Worm (Caenorhabditis elegans) whole organism, L2 larva: ENCODE data around the gene C49C3.10.

ENCODE experiments used
- F13H6.1 ChIP-seq: sonication (generic microtip); optimal IDR thresholded peaks from 2 replicates; lab custom pipeline; 2016; ENCODE audit warnings: missing genetic modification characterization, missing compliant biosample characterization
- R02D3.7 ChIP-seq: fragments of 150-350 bp; optimal IDR thresholded peaks from 2 replicates; lab custom pipeline; 2014; ENCODE audit warnings: missing biosample characterization, missing genetic modification characterization
- Y55F3AM.14 ChIP-seq: fragments of 200-800 bp; sonication (Bioruptor generic); optimal IDR thresholded peaks from 2 replicates; lab custom pipeline; 2018; ENCODE audit warnings: mild to moderate bottlenecking, missing genetic modification characterization, missing compliant biosample characterization
- ZK546.5 ChIP-seq: sonication (generic microtip); optimal IDR thresholded peaks from 2 replicates; lab custom pipeline; 2017; ENCODE audit warnings: missing biosample characterization, missing genetic modification characterization
- alr-1 ChIP-seq: fragments of 150-350 bp; optimal IDR thresholded peaks from 2 replicates; lab custom pipeline; 2014; ENCODE audit warnings: missing biosample characterization, missing genetic modification characterization
- aly-2 ChIP-seq: fragments of 150-350 bp; optimal IDR thresholded peaks from 2 replicates; lab custom pipeline; 2014; ENCODE audit warnings: missing biosample characterization, missing genetic modification characterization
- ama-1 ChIP-seq: fragments of 150-350 bp; optimal IDR thresholded peaks from 2 replicates; lab custom pipeline; 2018; ENCODE audit warnings: inconsistent platforms
- ceh-16 ChIP-seq: fragments of 150-350 bp; optimal IDR thresholded peaks from 2 replicates; lab custom pipeline; 2014; ENCODE audit warnings: missing biosample characterization, missing genetic modification characterization
- ceh-82 ChIP-seq: fragments of 150-350 bp; optimal IDR thresholded peaks from 2 replicates; lab custom pipeline; 2014; ENCODE audit warnings: missing biosample characterization, missing genetic modification characterization
- crh-2 ChIP-seq: sonication (generic microtip); optimal IDR thresholded peaks from 2 replicates; lab custom pipeline; 2017; ENCODE audit warnings: missing biosample characterization, missing genetic modification characterization
- egl-27 ChIP-seq: sonication (generic microtip); optimal IDR thresholded peaks from 3 replicates; lab custom pipeline; 2017; ENCODE audit warnings: missing biosample characterization, missing genetic modification reagents, missing genetic modification characterization
- elt-1 ChIP-seq: fragments of 150-350 bp; optimal IDR thresholded peaks from 2 replicates; lab custom pipeline; 2014; ENCODE audit warnings: missing biosample characterization, missing genetic modification characterization
- elt-3 ChIP-seq: sonication (generic microtip); optimal IDR thresholded peaks from 2 replicates; lab custom pipeline; 2017; ENCODE audit warnings: missing biosample characterization, missing genetic modification characterization
- lin-11 ChIP-seq: fragments of 150-350 bp; sonication (generic microtip); optimal IDR thresholded peaks from 2 replicates; lab custom pipeline; 2014; ENCODE audit warnings: missing biosample characterization, missing genetic modification characterization, inconsistent platforms, mixed read lengths
- lin-13 ChIP-seq: fragments of 150-350 bp; optimal IDR thresholded peaks from 2 replicates; lab custom pipeline; 2014; ENCODE audit warnings: missing biosample characterization, missing genetic modification reagents, missing genetic modification characterization
- lin-39 ChIP-seq: fragments of 150-350 bp; optimal IDR thresholded peaks from 2 replicates; lab custom pipeline; 2014; ENCODE audit warnings: missing biosample characterization, missing genetic modification reagents, missing genetic modification characterization
- mbf-1 ChIP-seq: sonication (generic microtip); optimal IDR thresholded peaks from 2 replicates; lab custom pipeline; 2017; ENCODE audit warnings: missing biosample characterization, missing genetic modification characterization
- mdl-1 ChIP-seq, 2 experiments: fragments of 150-350 bp in 1 of 2; sonication (generic microtip) in 1 of 2; optimal IDR thresholded peaks; 2 replicates each; lab custom pipeline; 2017; ENCODE audit warnings: missing biosample characterization in 2 of 2, missing genetic modification characterization in 2 of 2
- nhr-10 ChIP-seq: sonication (generic microtip); optimal IDR thresholded peaks from 2 replicates; lab custom pipeline; 2017; ENCODE audit warnings: missing biosample characterization, missing genetic modification characterization
- nhr-12 ChIP-seq: fragments of 150-350 bp; optimal IDR thresholded peaks from 2 replicates; lab custom pipeline; 2014; ENCODE audit warnings: missing biosample characterization, missing genetic modification characterization
- nhr-129 ChIP-seq: fragments of 150-350 bp; optimal IDR thresholded peaks from 2 replicates; lab custom pipeline; 2014; ENCODE audit warnings: missing biosample characterization, missing genetic modification characterization
- nhr-21 ChIP-seq: fragments of 150-350 bp; optimal IDR thresholded peaks from 2 replicates; lab custom pipeline; 2014; ENCODE audit warnings: missing biosample characterization, missing genetic modification characterization
- nhr-23 ChIP-seq: fragments of 150-350 bp; optimal IDR thresholded peaks from 2 replicates; lab custom pipeline; 2014; ENCODE audit warnings: missing biosample characterization, missing genetic modification reagents, missing genetic modification characterization
- nhr-25 ChIP-seq: fragments of 150-350 bp; sonication (generic microtip); optimal IDR thresholded peaks from 3 replicates; lab custom pipeline; 2014; ENCODE audit warnings: missing biosample characterization, missing genetic modification characterization
- nhr-6 ChIP-seq: fragments of 150-350 bp; optimal IDR thresholded peaks from 2 replicates; lab custom pipeline; 2014; ENCODE audit warnings: missing biosample characterization, missing genetic modification characterization
- nhr-77 ChIP-seq: fragments of 150-350 bp; optimal IDR thresholded peaks from 2 replicates; lab custom pipeline; 2014; ENCODE audit warnings: missing biosample characterization, missing genetic modification characterization
- sem-4 ChIP-seq: fragments of 150-350 bp; optimal IDR thresholded peaks from 2 replicates; lab custom pipeline; 2014; ENCODE audit warnings: missing biosample characterization, missing genetic modification reagents, missing genetic modification characterization
- skn-1 ChIP-seq: sonication (generic microtip); optimal IDR thresholded peaks from 2 replicates; lab custom pipeline; 2017; ENCODE audit warnings: missing biosample characterization, missing genetic modification characterization
- sma-9 ChIP-seq, 2 experiments: fragments of 150-350 bp in 1 of 2; sonication (generic microtip) in 1 of 2; optimal IDR thresholded peaks; 2 replicates each; lab custom pipeline; 2014 to 2016; ENCODE audit warnings: missing genetic modification characterization in 2 of 2, mild to moderate bottlenecking in 1 of 2, missing biosample characterization in 1 of 2, missing compliant biosample characterization in 1 of 2, missing genetic modification reagents in 1 of 2, moderate library complexity in 1 of 2
- unc-39 ChIP-seq: fragments of 150-350 bp; optimal IDR thresholded peaks from 2 replicates; lab custom pipeline; 2014; ENCODE audit warnings: missing biosample characterization, missing genetic modification characterization
- unc-55 ChIP-seq: fragments of 150-350 bp; sonication (generic microtip); optimal IDR thresholded peaks from 3 replicates; lab custom pipeline; 2014; ENCODE audit warnings: missing biosample characterization, missing genetic modification reagents, missing genetic modification characterization
- unc-62 ChIP-seq: fragments of 150-350 bp; optimal IDR thresholded peaks from 2 replicates; lab custom pipeline; 2014; ENCODE audit warnings: missing biosample characterization, missing genetic modification reagents, missing genetic modification characterization
- zag-1 ChIP-seq: fragments of 150-350 bp; optimal IDR thresholded peaks from 2 replicates; lab custom pipeline; 2014; ENCODE audit warnings: missing biosample characterization, missing genetic modification characterization

Gene C49C3.10

ce11 chrIV:17367294-17367693 is 28.5 kb upstream of the C49C3.10 start, which contains the start of gene zipt-17:
zipt-17 (minus strand) TSS chrIV:17367394.
- TF ChIP-seq ceh-16 (tag; lab: Kevin White, UChicago): no peak
- TF ChIP-seq R02D3.7 (tag; lab: Kevin White, UChicago): no peak
- TF ChIP-seq sma-9 (GFP tag; optimal IDR thresholded peaks at IDR 0.05; lab: Kevin White, UChicago): no peak
- TF ChIP-seq sma-9 (tag; optimal IDR thresholded peaks at IDR 0.05; lab: Kevin White, UChicago): no peak
- TF ChIP-seq ZK546.5: no peak
- TF ChIP-seq elt-1 (tag; lab: Kevin White, UChicago): no peak
- no peak for TF ChIP-seq Y55F3AM.14 (GFP tag; lab: Kevin White, UChicago)
- no peak for TF ChIP-seq nhr-129 (tag; lab: Kevin White, UChicago)
- no peak for TF ChIP-seq elt-3 (tag; lab: Kevin White, UChicago)
- TF ChIP-seq unc-62: no peak
- no peak for TF ChIP-seq nhr-6 (tag; lab: Kevin White, UChicago)
- no peak for TF ChIP-seq F13H6.1 (tag; lab: Kevin White, UChicago)

DNA sequence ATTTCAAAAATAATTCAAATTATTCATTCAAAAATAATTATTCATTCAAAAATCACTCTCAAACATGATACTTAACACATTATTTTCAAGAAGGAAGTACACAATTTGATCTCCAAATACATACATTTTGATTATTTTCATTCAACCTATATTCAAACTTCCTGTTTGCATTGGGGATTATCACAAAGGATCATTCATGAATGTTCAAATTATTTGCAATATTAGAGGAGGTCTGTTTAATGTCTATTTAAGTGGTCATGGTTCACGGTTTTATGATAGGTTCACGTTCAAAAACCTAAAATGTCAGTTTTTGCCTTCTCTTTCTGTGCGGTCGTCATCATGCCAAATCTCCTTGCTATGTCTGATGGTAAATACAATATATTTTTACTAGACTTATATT is 22.4 kb upstream of the C49C3.10 start, which contains the start of gene clec-202:
TSS of gene clec-202 (plus strand) at position 301 of the 400 bp plus-strand sequence.
- TF ChIP-seq mdl-1 (tag; optimal IDR thresholded peaks at IDR 0.05; lab: Kevin White, UChicago) (no peak), nhr-12 (no peak), sem-4 (tag; lab: Kevin White, UChicago) (no peak), nhr-77 (tag; lab: Kevin White, UChicago) (no peak)

DNA sequence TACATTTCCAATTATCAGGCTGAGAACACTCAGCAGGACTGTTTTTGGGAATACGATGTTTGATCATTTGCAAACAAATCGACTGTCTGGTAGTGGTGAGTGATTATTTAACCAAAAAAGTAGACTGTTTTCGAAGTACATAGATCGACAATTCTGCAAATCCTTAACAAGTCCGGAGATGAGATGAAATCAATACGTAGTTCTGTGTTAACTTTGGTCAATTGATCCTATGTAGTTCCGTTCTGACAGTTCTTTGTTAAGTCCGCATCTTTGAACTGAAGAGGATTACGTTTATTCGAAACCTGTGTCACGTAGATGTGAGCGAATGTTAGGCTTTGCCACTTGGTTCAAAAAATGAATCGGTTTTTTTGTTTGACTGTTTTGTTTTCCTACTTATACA is 12.8 kb upstream of the C49C3.10 start, which contains the start of gene clec-199:
TSS of gene clec-199 (plus strand) at position 301 of the 400 bp plus-strand sequence.
- TF ChIP-seq unc-39 (tag; lab: Kevin White, UChicago) (no peak), crh-2 (no peak), mbf-1 (tag; lab: Kevin White, UChicago) (no peak), Y55F3AM.14 (GFP tag; lab: Kevin White, UChicago) (no peak), alr-1 (tag; lab: Kevin White, UChicago) (no peak), skn-1 (tag; lab: Kevin White, UChicago) (no peak), F13H6.1 (tag; lab: Kevin White, UChicago) (no peak)

- no peak for TF ChIP-seq alr-1 (tag; lab: Kevin White, UChicago)
- TF ChIP-seq elt-3 (tag; lab: Kevin White, UChicago): no peak
- no peak for TF ChIP-seq unc-62
- TF ChIP-seq nhr-6 (tag; lab: Kevin White, UChicago): no peak
- TF ChIP-seq ama-1 (lab: Kevin White, UChicago): no peak
- TF ChIP-seq nhr-77 (tag; lab: Kevin White, UChicago): no peak
- TF ChIP-seq lin-11: no peak
- TF ChIP-seq mbf-1 (tag; lab: Kevin White, UChicago): no peak
- TF ChIP-seq egl-27 (tag; lab: Kevin White, UChicago): no peak
- TF ChIP-seq Y55F3AM.14 (GFP tag; lab: Kevin White, UChicago): no peak
- no peak for TF ChIP-seq nhr-23
- no peak for TF ChIP-seq nhr-21
- no peak for TF ChIP-seq mdl-1 (tag; optimal IDR thresholded peaks at IDR 0.05; lab: Kevin White, UChicago)
These were observed 7.9 kb upstream of the C49C3.10 start, which contains the start of the genes clec-197 and clec-198 for ce11 chrIV:17346599-17347218. clec-197 (minus strand) TSS chrIV:17346699. clec-198 (plus strand) TSS chrIV:17347168.

- no peak for TF ChIP-seq skn-1 (tag; lab: Kevin White, UChicago)
- no peak for TF ChIP-seq mdl-1 (tag; optimal IDR thresholded peaks at IDR 0.05; lab: Kevin White, UChicago)
- no peak for TF ChIP-seq mbf-1 (tag; lab: Kevin White, UChicago)
- no peak for TF ChIP-seq ceh-82
- no peak for TF ChIP-seq nhr-10
- no peak for TF ChIP-seq nhr-21
- TF ChIP-seq unc-55 (GFP tag; lab: Kevin White, UChicago): no peak
- TF ChIP-seq zag-1 (tag; lab: Kevin White, UChicago): no peak
- no peak for TF ChIP-seq nhr-77 (tag; lab: Kevin White, UChicago)
- no peak for TF ChIP-seq nhr-6 (tag; lab: Kevin White, UChicago)
- TF ChIP-seq nhr-25: no peak
- TF ChIP-seq egl-27 (tag; lab: Kevin White, UChicago): no peak
- no peak for TF ChIP-seq lin-11
- no peak for TF ChIP-seq R02D3.7 (tag; lab: Kevin White, UChicago)
- TF ChIP-seq lin-39 (tag; lab: Kevin White, UChicago): no peak
- no peak for TF ChIP-seq F13H6.1 (tag; lab: Kevin White, UChicago)
- TF ChIP-seq aly-2 (tag; lab: Kevin White, UChicago): no peak
- no peak for TF ChIP-seq ZK546.5
- TF ChIP-seq lin-13 (GFP tag; lab: Kevin White, UChicago): no peak
These were observed 4.7 kb upstream of the C49C3.10 start, which contains the start of gene C49C3.11 for ce11 chrIV:17343482-17343881. C49C3.11 (plus strand) TSS chrIV:17343782.
